Fruit fly (Drosophila melanogaster) Kc167 (cell line): ENCODE results near the gene CG12998.

ENCODE experiments used
- Myc ChIP-seq: fragments of >200 bp; optimal IDR thresholded peaks from 2 replicates; lab custom pipeline; 2017; ENCODE audit warnings: missing external identifiers
- Sin3A ChIP-seq: fragments of >200 bp; optimal IDR thresholded peaks from 2 replicates; lab custom pipeline; 2018; ENCODE audit warnings: missing external identifiers
- h ChIP-seq: fragments of >200 bp; optimal IDR thresholded peaks from 3 replicates; lab custom pipeline; 2018; ENCODE audit warnings: missing external identifiers
- insv ChIP-seq: fragments of >200 bp; optimal IDR thresholded peaks from 3 replicates; lab custom pipeline; 2018; ENCODE audit warnings: missing external identifiers
- psq ChIP-seq: fragments of >200 bp; optimal IDR thresholded peaks from 2 replicates; lab custom pipeline; 2017; ENCODE audit warnings: missing external identifiers
- ttk ChIP-seq: sonication (Bioruptor generic); optimal IDR thresholded peaks from 2 replicates; lab custom pipeline; 2017; ENCODE audit warnings: missing external identifiers

dm6 chrX:17181264-17182198 is 36.9 kb upstream of the CG12998 start:
- TF ChIP-seq Myc (no peak), Sin3A (lab: Kevin White, UChicago) (no peak), ttk (lab: Kevin White, UChicago) (no peak), psq (lab: Kevin White, UChicago) (no peak), h (no peak), insv (no peak)
